Fruit fly (Drosophila melanogaster): ENCODE measurements around the gene CG15337.

- TF ChIP-seq CG10348 (GFP tag; IDR thresholded peaks at IDR 0.05) (no peak), CG4496 (GFP tag; IDR thresholded peaks at IDR 0.05) (no peak), Pif1A (GFP tag; optimal IDR thresholded peaks at IDR 0.05) (no peak), CG17806 (tag; optimal IDR thresholded peaks at IDR 0.05) (no peak), CG9948 (tag; optimal IDR thresholded peaks at IDR 0.05) (no peak), EcR (GFP tag; optimal IDR thresholded peaks at IDR 0.05) (no peak)
Observed at dm6 chrX:8147649-8148048, 12.2 kb upstream of the CG15337 start, which contains the start of gene CG15336.

Measured in whole organism, pupa.